Worm (Caenorhabditis elegans): ENCODE results near the gene F11A5.16.

F11A5.16 gene

DNA sequence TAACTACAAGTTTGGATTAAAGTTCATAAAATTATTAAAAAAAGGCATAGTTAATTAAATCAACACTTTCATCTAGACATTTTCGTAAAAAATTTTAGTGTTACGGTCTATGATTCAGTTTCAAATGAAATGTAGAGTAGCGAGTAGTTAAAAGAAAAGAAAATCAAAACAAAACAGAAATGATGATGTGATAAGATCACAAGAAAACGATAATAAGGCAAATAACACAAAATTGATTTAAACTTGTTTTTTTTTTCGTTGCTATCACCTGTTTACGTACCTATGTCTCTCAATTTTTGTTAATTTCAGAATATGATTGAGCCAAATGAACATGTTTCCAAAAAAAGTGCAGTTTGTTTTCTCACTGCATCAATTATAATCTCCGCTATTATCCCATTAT is 19.1 kb downstream of the F11A5.16 start, which contains the start of the genes F21H7.2 and F21H7.12:
Gene F21H7.2 (minus strand): TSS at position 101 of the 400 bp plus-strand sequence.
Gene F21H7.12 (plus strand): TSS at position 270 of the 400 bp plus-strand sequence.
- no peak for TF ChIP-seq unc-62 (GFP tag; optimal IDR thresholded peaks at IDR 0.05)

- no peak for TF ChIP-seq unc-62 (GFP tag; optimal IDR thresholded peaks at IDR 0.05)
These were observed 21.4 kb downstream of the F11A5.16 start, which contains the start of gene gst-22 for ce11 chrV:16232180-16232579. gst-22 (minus strand) TSS chrV:16232282.

DNA sequence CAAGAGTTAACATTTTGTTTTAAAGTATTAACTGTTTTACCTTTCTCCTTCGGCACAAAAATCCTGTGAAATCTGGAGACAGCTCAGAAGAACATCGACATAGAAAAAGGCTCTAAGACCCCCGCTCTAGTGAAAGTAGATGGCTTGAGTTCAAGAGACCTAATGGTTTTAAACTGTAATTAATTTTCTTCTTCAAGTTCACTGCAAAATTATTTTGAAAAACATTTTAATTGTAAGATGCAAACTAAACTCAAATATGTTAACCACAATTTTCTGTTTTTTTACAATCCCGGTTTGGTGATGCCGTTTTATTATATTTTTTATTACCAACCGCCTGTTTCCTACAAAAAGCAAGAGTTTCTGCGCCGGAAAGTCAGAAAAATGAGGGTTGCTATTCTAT is 22.9 kb downstream of the F11A5.16 start, which contains the start of gene clec-233:
Gene clec-233 (plus strand): TSS at position 301 of the 400 bp plus-strand sequence.
- no peak for TF ChIP-seq unc-62 (GFP tag; optimal IDR thresholded peaks at IDR 0.05)

DNA sequence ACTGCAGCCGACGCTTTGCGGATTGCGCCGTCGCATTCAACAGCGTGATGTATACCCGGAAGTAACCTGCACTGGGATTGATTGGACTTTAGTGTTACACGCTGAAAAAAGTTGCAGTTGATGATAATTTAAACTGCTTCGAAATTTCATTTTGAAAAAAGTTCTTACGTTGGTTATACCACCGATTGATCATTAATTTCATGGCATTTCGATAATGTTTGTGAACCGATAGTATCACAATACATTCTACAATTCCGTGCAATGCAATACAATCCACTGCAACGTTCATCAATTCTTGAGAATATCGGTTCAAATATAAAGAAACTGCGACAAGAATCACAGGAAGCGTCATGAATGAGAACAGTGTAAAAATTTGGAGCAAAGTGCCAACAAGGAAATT is 24.4 kb downstream of the F11A5.16 start, which contains the start of gene F21H7.3:
Gene F21H7.3 (minus strand): TSS at position 101 of the 400 bp plus-strand sequence.
- no peak for TF ChIP-seq unc-62 (GFP tag; optimal IDR thresholded peaks at IDR 0.05)

ce11 chrV:16235647-16236046 is 24.9 kb downstream of the F11A5.16 start, which contains the start of gene srh-98:
srh-98 (minus strand) TSS chrV:16235747.
- no peak for TF ChIP-seq unc-62 (GFP tag; optimal IDR thresholded peaks at IDR 0.05)

DNA sequence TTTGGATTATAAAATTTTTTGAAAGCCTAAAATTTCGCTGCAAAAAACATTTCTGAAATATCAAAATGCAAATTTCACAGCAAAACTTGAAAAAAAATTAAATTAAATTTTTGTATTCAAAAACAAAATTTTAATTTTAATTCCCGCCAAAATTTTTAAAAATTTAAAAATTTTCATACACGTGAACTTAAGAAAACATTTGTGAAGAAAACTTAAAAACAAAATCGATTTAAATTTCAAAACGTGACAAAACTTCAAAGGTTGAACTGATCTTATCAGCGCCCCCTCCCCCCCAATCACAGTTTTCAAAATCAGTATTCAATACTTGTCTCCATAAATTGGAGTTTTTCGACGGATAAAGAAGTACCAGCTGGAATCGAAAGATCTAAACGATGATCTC is 26.5 kb downstream of the F11A5.16 start, which contains the start of gene F21H7.5:
Gene F21H7.5 (plus strand): TSS at position 301 of the 400 bp plus-strand sequence.
- no peak for TF ChIP-seq unc-62 (GFP tag; optimal IDR thresholded peaks at IDR 0.05)

- TF ChIP-seq unc-62 (GFP tag; optimal IDR thresholded peaks at IDR 0.05), result no peak
These were observed 33.3 kb downstream of the F11A5.16 start, which contains the start of gene srh-104 for ce11 chrV:16244078-16244477. srh-104 (minus strand) TSS chrV:16244178.

- no peak for TF ChIP-seq unc-62 (GFP tag; optimal IDR thresholded peaks at IDR 0.05)
These were observed 35.8 kb downstream of the F11A5.16 start, which contains the start of gene srh-95 for ce11 chrV:16246579-16246978. srh-95 (plus strand) TSS chrV:16246879.

DNA sequence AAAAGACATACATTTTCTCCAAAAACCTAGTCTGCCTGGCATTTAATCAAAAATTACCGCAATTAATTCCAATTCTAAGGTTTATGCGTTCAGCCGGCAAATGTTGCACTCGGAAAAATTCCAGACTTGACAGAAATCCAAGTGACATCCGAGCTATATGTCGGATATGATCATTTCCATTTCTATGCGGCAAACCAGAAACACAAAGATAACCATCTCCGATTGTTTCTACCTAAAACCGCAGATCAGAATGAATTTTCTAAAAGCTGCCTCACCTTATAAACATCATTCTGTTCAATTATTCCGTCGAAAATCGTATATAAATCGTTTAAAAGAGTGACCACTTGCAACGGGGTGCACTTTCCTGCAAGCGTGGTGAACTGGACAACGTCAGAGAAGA is 38.4 kb downstream of the F11A5.16 start:
- no peak for TF ChIP-seq unc-62 (GFP tag; optimal IDR thresholded peaks at IDR 0.05)

DNA sequence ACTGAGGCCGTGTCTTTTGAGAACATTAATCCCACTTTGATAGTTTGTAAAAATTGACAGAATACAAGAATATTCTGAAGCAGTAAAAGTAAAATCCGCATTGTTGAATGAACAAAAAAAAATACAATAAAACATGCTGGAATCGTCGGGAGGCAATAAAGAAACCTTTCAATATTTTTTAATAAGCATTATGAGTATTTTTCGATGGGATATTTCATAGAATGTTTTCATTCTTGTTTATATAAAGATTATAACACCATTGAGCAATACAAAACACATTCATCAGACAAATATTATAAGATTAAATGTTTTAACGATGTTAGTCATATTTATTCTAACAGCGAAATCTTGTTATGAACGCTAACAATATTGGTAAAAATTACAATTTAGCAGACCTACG is 42.9 kb downstream of the F11A5.16 start, which contains the start of gene gcy-20:
Gene gcy-20 (minus strand): TSS at position 101 of the 400 bp plus-strand sequence.
- TF ChIP-seq unc-62 (GFP tag; optimal IDR thresholded peaks at IDR 0.05), result no peak

- TF ChIP-seq unc-62 (GFP tag; optimal IDR thresholded peaks at IDR 0.05), result no peak
These were observed 45.6 kb downstream of the F11A5.16 start, which contains the start of gene bgnt-1.3 for ce11 chrV:16256395-16256794. bgnt-1.3 (minus strand) TSS chrV:16256495.

DNA sequence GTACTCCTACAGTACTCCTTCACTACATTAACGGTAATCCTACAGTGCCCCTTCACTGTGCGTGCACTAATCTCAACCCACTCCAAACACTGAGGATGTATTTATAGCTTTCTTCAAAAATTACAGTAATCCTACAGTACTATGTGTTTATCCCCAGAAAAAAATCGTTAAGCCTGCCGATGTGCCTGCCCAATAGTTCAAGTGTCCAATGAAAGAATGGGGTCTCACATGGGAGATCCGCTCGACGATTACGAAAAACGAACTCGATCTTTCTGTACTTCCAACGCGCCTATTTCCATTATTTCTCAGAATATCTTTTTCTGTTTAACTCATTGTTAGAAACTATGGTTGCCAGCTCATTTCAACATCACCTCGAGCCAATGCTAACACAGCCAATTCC is 47.4 kb downstream of the F11A5.16 start, which contains the start of gene nhr-218:
Gene nhr-218 (plus strand): TSS at position 301 of the 400 bp plus-strand sequence.
- TF ChIP-seq unc-62 (GFP tag; optimal IDR thresholded peaks at IDR 0.05), result no peak

ce11 chrV:16259684-16260083 is 48.9 kb downstream of the F11A5.16 start, which contains the start of gene nhr-127:
nhr-127 (plus strand) TSS chrV:16259984.
- no peak for TF ChIP-seq unc-62 (GFP tag; optimal IDR thresholded peaks at IDR 0.05)
